Worm (Caenorhabditis elegans): ENCODE data around the gene C32H11.3.

Gene C32H11.3

DNA sequence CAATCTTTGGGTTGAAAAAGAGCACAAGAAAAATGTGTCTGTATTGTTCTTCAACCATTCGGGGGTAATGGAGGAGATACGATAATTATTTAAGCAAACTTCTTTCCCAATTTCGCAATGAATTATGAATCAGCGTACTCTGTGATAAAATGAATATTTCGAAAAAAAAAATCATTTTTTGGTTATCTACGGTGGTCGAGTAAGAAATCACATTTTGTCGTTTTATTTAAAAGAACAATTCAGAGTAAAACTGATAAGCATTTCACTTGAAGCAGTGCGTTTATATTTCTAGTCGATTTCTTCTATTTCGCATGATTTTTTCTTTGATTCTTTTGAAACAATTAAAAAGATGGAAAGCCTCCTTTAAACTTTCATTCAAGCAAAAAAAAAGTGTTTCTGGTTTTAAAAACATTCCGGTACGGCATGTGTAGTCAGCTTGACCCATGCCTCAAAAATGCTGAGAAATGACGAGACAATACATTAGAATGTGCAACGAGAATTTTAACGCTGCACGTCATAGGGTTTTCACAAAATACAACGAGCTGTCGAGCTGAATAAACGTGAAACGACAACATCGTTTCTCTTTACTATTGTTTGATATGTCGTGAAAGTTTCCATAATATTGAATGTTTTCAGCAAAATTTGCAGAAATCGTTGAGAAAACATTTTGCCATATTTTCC is 15.8 kb upstream of the C32H11.3 start, which contains the start of gene K08D8.2:
TSS of gene K08D8.2 (plus strand) at position 631 of the 681 bp plus-strand sequence.
- TF ChIP-seq ceh-9 (tag; optimal IDR thresholded peaks at IDR 0.05) (no peak), elt-2 (tag; optimal IDR thresholded peaks at IDR 0.05) (peak; percentile 61)

DNA sequence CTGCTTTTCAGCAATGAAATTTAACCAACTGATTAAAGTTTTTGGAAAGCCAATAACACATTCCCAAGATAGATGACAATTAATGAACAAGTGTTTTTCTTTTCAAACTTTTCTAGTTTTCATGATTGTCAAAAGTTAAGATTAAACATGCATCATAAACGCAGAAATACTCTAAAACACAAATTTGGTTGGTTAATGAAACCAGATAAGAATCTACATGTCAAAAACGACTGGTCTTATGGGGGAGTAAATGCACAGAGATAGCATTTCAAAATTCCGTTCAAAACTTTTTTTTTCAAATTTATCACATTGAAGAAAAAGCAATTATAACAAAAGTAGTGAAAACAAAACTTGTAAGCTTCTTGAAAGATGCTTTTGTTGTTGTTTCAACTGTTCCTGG is 14.7 kb upstream of the C32H11.3 start:
- TF ChIP-seq fos-1 (tag; optimal IDR thresholded peaks at IDR 0.05): no peak
- TF ChIP-seq elt-2 (tag; optimal IDR thresholded peaks at IDR 0.05): peak; percentile 64

DNA sequence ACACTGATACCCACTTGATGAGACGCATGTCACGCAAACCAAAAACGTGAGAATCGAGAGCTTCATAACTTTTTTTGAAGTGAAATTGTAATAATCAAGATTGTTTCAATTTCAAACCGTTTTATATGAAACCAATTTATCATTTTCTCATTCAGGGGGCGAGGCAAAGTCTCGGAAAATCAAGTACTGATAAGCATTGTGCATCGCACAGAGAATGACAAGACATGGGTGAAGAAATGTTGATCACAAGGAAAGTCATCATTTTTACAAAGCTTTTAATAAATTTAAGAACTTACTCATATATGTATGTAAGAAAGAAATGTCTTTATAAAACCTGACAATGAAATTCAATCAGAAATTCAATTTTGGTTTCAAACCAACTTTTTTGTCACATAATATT is 11.8 kb upstream of the C32H11.3 start, which contains the start of gene K08D8.3:
TSS of gene K08D8.3 (minus strand) at position 131 of the 400 bp plus-strand sequence.
- TF ChIP-seq pqm-1 (tag; optimal IDR thresholded peaks at IDR 0.05): peak; percentile 82
- TF ChIP-seq elt-2 (tag; optimal IDR thresholded peaks at IDR 0.05): peak; percentile 80
- no peak for TF ChIP-seq nhr-12 (tag; optimal IDR thresholded peaks at IDR 0.05)
- TF ChIP-seq skn-1 (tag; optimal IDR thresholded peaks at IDR 0.05): peak; percentile 69
- no peak for TF ChIP-seq sea-2 (GFP tag; optimal IDR thresholded peaks at IDR 0.05)
- TF ChIP-seq fkh-2 (tag; optimal IDR thresholded peaks at IDR 0.05): no peak

DNA sequence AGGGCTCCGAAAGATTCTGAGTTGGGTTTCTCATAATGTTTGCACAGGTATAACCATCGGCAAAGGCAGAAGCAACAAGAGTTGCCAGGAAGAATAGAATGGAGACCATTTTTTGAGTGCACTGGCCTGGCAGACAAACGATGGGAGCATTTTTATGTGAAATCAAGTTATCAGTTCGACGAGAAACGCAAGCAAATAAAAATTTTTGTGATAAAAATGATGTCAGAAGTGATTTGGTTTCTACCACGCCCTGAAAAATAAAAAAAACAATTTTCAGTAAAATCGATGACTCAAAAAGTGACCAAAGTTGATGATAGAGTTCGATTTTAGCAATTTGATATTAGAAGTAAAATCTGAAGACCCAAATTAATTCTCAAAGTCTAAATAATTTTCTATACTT is 8.5 kb upstream of the C32H11.3 start, which contains the start of gene K08D8.4:
TSS of gene K08D8.4 (minus strand) at position 128 of the 400 bp plus-strand sequence.
- peak; percentile 78 for TF ChIP-seq elt-2 (tag; optimal IDR thresholded peaks at IDR 0.05)
- TF ChIP-seq nhr-43 (tag; optimal IDR thresholded peaks at IDR 0.05; ENCODE audit: poor library complexity, severe bottlenecking): no peak
- peak; percentile 73 for TF ChIP-seq pqm-1 (tag; optimal IDR thresholded peaks at IDR 0.05)

DNA sequence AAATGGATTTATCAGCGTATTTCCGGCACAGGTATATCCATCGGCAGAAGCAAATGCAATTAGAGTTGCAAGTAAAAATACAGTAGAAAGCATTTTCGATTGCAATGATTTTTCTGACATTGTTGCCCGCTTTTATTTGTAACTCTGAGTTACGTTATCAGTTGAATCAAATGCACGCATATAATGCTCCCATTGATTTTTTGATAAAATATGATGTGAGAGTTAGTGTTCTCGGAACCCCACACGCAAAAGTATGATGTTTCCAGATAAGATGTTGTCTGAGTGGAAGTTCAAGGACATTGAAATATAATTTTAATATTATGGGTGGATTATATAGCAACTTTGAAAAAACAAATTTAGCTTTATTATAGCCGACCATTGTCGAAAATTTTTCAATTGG is 6.4 kb upstream of the C32H11.3 start, which contains the start of gene K08D8.5:
TSS of gene K08D8.5 (minus strand) at position 140 of the 400 bp plus-strand sequence.
- peak; percentile 51 for TF ChIP-seq pqm-1 (tag; optimal IDR thresholded peaks at IDR 0.05)
- no peak for TF ChIP-seq eor-1 (tag; optimal IDR thresholded peaks at IDR 0.05)
- no peak for TF ChIP-seq elt-1 (tag; optimal IDR thresholded peaks at IDR 0.05)
- TF ChIP-seq elt-2 (tag; optimal IDR thresholded peaks at IDR 0.05): peak; percentile 72

DNA sequence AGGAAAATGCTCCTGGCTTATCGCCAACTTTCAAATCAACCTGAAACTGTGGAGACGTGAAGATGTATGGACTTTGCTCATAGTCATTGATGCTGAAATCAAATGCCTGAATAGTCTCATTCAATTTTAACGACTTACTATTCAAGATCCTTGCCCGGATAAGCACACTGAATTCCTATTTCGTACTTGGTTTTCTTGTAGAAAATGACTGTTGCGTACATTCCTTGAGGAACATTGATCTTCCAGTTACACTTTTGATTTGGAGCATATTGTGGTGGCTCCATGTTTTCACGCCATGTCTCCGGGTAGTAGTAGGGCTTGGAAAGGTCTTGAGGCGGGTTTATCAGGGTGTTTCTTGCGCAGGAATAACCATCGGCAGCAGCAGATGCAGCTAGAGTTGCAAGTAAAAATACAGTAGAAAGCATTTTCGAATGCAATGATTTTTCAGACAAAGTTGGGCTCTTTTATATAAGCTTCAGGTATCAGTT is 3.8 kb upstream of the C32H11.3 start, which contains the start of gene irg-6:
TSS of gene irg-6 (minus strand) at position 438 of the 488 bp plus-strand sequence.
- TF ChIP-seq jun-1 (tag; optimal IDR thresholded peaks at IDR 0.05): no peak
- TF ChIP-seq lin-15B (tag; optimal IDR thresholded peaks at IDR 0.05): no peak
- TF ChIP-seq ama-1 (optimal IDR thresholded peaks at IDR 0.05): no peak
- TF ChIP-seq nhr-11 (tag; optimal IDR thresholded peaks at IDR 0.05): no peak
- TF ChIP-seq lin-39 (tag; optimal IDR thresholded peaks at IDR 0.05): no peak
- TF ChIP-seq fkh-10 (GFP tag; optimal IDR thresholded peaks at IDR 0.05): no peak
- TF ChIP-seq nhr-12 (tag; optimal IDR thresholded peaks at IDR 0.05): no peak
- no peak for TF ChIP-seq nhr-67 (tag; optimal IDR thresholded peaks at IDR 0.05)
- TF ChIP-seq unc-62 (GFP tag; optimal IDR thresholded peaks at IDR 0.05): no peak
- TF ChIP-seq nhr-43 (tag; optimal IDR thresholded peaks at IDR 0.05; ENCODE audit: poor library complexity, severe bottlenecking): no peak
- TF ChIP-seq fkh-2 (tag; optimal IDR thresholded peaks at IDR 0.05): no peak
- no peak for TF ChIP-seq fos-1 (tag; optimal IDR thresholded peaks at IDR 0.05)
- no peak for TF ChIP-seq skn-1 (tag; optimal IDR thresholded peaks at IDR 0.05)

DNA sequence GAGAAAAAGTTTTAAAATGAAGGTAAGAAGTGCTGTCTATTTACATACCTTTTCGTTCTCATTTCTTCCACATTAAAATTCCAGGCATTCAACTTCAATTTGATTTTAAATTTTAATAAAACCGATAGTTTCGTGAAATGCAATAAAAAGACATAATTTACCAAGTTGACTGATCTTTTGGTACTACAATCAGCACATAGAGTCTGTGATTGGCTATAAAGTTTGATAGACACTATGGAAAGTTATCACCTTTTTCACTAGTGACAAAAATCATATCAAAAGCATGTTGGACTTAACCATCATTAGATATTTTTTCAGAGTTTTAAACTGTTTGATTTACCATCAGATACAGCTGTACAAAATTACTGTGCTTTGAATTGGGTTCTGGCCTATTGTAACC is 2.9 kb upstream of the C32H11.3 start, which contains the start of gene srz-15:
TSS of gene srz-15 (plus strand) at position 301 of the 400 bp plus-strand sequence.
- no peak for TF ChIP-seq ceh-16 (tag; optimal IDR thresholded peaks at IDR 0.05)
- no peak for TF ChIP-seq tbx-2 (tag; optimal IDR thresholded peaks at IDR 0.05)

DNA sequence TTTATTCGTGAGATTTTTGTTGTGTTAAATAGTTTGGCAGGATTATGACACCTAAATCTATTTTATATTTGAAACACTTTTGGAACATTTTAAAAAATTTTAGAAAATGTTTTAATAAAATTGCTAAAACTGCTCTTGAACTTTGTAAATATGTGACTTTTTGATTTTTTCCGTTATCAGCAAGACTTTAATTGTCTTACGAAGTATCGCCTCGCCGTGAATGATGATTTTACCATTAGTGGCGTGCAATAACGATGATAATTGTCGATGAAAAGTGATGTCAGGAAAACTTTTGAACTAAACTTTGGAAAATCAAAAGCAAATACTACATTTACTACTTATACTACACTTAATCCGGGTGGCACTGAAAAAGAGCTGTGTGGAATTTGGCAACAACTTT is 2.2 kb downstream of the C32H11.3 start:
- TF ChIP-seq pqm-1 (tag; optimal IDR thresholded peaks at IDR 0.05): peak; percentile 52
- peak; percentile 33 for TF ChIP-seq skn-1 (tag; optimal IDR thresholded peaks at IDR 0.05)
- TF ChIP-seq ceh-9 (tag; optimal IDR thresholded peaks at IDR 0.05): no peak

DNA sequence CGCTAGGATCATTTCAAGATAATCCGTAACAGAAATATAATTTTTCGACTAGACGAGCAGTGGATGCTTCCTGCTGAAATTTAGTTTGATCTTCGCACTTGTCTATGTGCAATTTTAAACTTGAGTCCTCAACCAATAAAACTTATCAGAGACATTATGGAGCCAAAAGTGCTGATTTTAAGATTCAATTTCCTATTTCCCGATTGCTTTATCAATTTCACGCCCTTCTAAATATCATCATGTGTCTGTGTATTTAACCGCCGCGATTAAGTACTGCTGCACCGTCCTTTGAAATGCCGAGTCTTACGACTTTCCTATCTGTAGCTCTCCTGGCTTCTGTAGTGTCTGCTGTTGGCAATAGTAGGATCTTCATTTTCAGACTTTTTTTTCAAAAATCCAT is 2.7 kb downstream of the C32H11.3 start, which contains the start of gene C32H11.4:
TSS of gene C32H11.4 (plus strand) at position 238 of the 400 bp plus-strand sequence.
- TF ChIP-seq pqm-1 (tag; optimal IDR thresholded peaks at IDR 0.05): peak; percentile 69
- TF ChIP-seq zag-1 (tag; optimal IDR thresholded peaks at IDR 0.05): no peak
- TF ChIP-seq elt-2 (tag; optimal IDR thresholded peaks at IDR 0.05): peak; percentile 85
